5 worm cellular contexts compared by ENCODE assay signal in genomic region chrIII:9817087-9817612, ce11.
A peak's percentile ranks its signal among the peaks of the same experiment; 100 is the strongest.
TF ChIP-seq lines count a peak whose summit lies in the region.

cnx-1 (minus strand) TSS chrIII:9817137.

TF ChIP-seq in whole organism, L1 larva, 84 proteins besides CTCF, POLR2A, EP300 and RAD21 (continues in another document):
- TF ChIP-seq blmp-1 (tag; optimal IDR thresholded peaks at IDR 0.05; lab: Kevin White, UChicago), result no peak
- peak; percentile 39 for TF ChIP-seq snu-23 (GFP tag; optimal IDR thresholded peaks at IDR 0.05; lab: Kevin White, UChicago)
- TF ChIP-seq lin-39 (tag; optimal IDR thresholded peaks at IDR 0.05; lab: Kevin White, UChicago), result no peak
- TF ChIP-seq dpl-1 (GFP tag; optimal IDR thresholded peaks at IDR 0.05; lab: Kevin White, UChicago), result peak in 1 of 3 experiments; percentile 8
- no peak for TF ChIP-seq xbp-1 (tag; optimal IDR thresholded peaks at IDR 0.05; lab: Kevin White, UChicago)
- TF ChIP-seq sptf-1 (tag; optimal IDR thresholded peaks at IDR 0.05; lab: Kevin White, UChicago), result no peak
- peak; percentile 76 for TF ChIP-seq lin-14 (GFP tag; optimal IDR thresholded peaks at IDR 0.05; lab: Kevin White, UChicago)
- no peak for TF ChIP-seq lin-15B (tag; optimal IDR thresholded peaks at IDR 0.05; lab: Kevin White, UChicago)
- TF ChIP-seq fkh-8 (tag; optimal IDR thresholded peaks at IDR 0.05; lab: Kevin White, UChicago), result peak; percentile 36
- TF ChIP-seq mep-1 (tag; optimal IDR thresholded peaks at IDR 0.05; lab: Kevin White, UChicago), result peak; percentile 37
- TF ChIP-seq F16B12.6 (tag; optimal IDR thresholded peaks at IDR 0.05; lab: Kevin White, UChicago), result peak; percentile 49
- peak; percentile 6 to 42 for TF ChIP-seq lin-35 (GFP tag; optimal IDR thresholded peaks at IDR 0.05; lab: Kevin White, UChicago)
- peak in 1 of 2 experiments; percentile 30 for TF ChIP-seq lsy-2 (tag; optimal IDR thresholded peaks at IDR 0.05; lab: Kevin White, UChicago)
- no peak for TF ChIP-seq ces-1 (GFP tag; optimal IDR thresholded peaks at IDR 0.05; lab: Kevin White, UChicago)
- peak; percentile 3 for TF ChIP-seq rnt-1 (tag; optimal IDR thresholded peaks at IDR 0.05; lab: Kevin White, UChicago)
- TF ChIP-seq elt-2 (tag; optimal IDR thresholded peaks at IDR 0.05; lab: Kevin White, UChicago), result no peak
- no peak for TF ChIP-seq C16A3.4 (tag; optimal IDR thresholded peaks at IDR 0.05; lab: Kevin White, UChicago)
- TF ChIP-seq fkh-10 (GFP tag; optimal IDR thresholded peaks at IDR 0.05; lab: Kevin White, UChicago), result no peak
- TF ChIP-seq nhr-77 (tag; optimal IDR thresholded peaks at IDR 0.05; lab: Kevin White, UChicago), result no peak

TF ChIP-seq in whole organism, L3 larva, 47 proteins besides CTCF, POLR2A, EP300 and RAD21:
- TF ChIP-seq nhr-11 (tag; optimal IDR thresholded peaks at IDR 0.05; lab: Kevin White, UChicago) (no peak), pha-4 (tag; optimal IDR thresholded peaks at IDR 0.05; lab: Kevin White, UChicago) (peak; percentile 10), nfya-1 (tag; optimal IDR thresholded peaks at IDR 0.05; lab: Kevin White, UChicago; ENCODE audit: insufficient read depth) (peak; percentile 49), nhr-23 (tag; optimal IDR thresholded peaks at IDR 0.05; lab: Kevin White, UChicago) (peak; percentile 28), lin-39 (tag; optimal IDR thresholded peaks at IDR 0.05; lab: Kevin White, UChicago) (peak; percentile 66), ama-1 (optimal IDR thresholded peaks at IDR 0.05; lab: Kevin White, UChicago) (peak; percentile 41), nhr-25 (tag; optimal IDR thresholded peaks at IDR 0.05; lab: Kevin White, UChicago) (peak; percentile 10), tbx-2 (tag; optimal IDR thresholded peaks at IDR 0.05; lab: Kevin White, UChicago) (no peak), sea-2 (GFP tag; optimal IDR thresholded peaks at IDR 0.05; lab: Kevin White, UChicago) (peak; percentile 8), fkh-2 (tag; optimal IDR thresholded peaks at IDR 0.05; lab: Kevin White, UChicago) (no peak), zag-1 (tag; optimal IDR thresholded peaks at IDR 0.05; lab: Kevin White, UChicago) (no peak), hmg-11 (tag; optimal IDR thresholded peaks at IDR 0.05; lab: Kevin White, UChicago) (peak; percentile 72), lin-15B (tag; optimal IDR thresholded peaks at IDR 0.05; lab: Kevin White, UChicago) (peak; percentile 16)

TF ChIP-seq in whole organism, early embryonic, 17 proteins besides CTCF, POLR2A, EP300 and RAD21:
- peak; percentile 19 for TF ChIP-seq aly-1 (tag; optimal IDR thresholded peaks at IDR 0.05; lab: Kevin White, UChicago)
- peak; percentile 73 for TF ChIP-seq hmg-4 (GFP tag; optimal IDR thresholded peaks at IDR 0.05; lab: Kevin White, UChicago)
- TF ChIP-seq scrt-1 (GFP tag; IDR thresholded peaks at IDR 0.05; lab: Robert Waterston, UW), result no peak

TF ChIP-seq in whole organism, midembryonic, 9 proteins besides CTCF, POLR2A, EP300 and RAD21:
- TF ChIP-seq cog-1 (tag; optimal IDR thresholded peaks at IDR 0.05; lab: Kevin White, UChicago) (no peak), tab-1 (GFP tag; IDR thresholded peaks at IDR 0.05; lab: Robert Waterston, UW) (peak; percentile 68; the same call in 1 of the 2 replicates), klf-2 (GFP tag; conservative IDR thresholded peaks at IDR 0.05; lab: Robert Waterston, UW) (no peak), flt-1 (GFP tag; IDR thresholded peaks at IDR 0.05; lab: Robert Waterston, UW) (peak; percentile 42; the same call in 1 of the 2 replicates)

TF ChIP-seq in whole organism, young adult, 124 proteins besides CTCF, POLR2A, EP300 and RAD21:
- TF ChIP-seq hrde-1 (tag; optimal IDR thresholded peaks at IDR 0.05; lab: Kevin White, UChicago; ENCODE audit: borderline replicate concordance) (no peak), hmg-1.2 (GFP tag; IDR thresholded peaks at IDR 0.05; lab: Robert Waterston, UW) (peak; percentile 37; the same call in 1 of the 2 replicates), dox-1 (GFP tag; IDR thresholded peaks at IDR 0.05; lab: Robert Waterston, UW) (peak; percentile 8; the same call in 1 of the 2 replicates), madf-6 (GFP tag; IDR thresholded peaks at IDR 0.05; lab: Robert Waterston, UW) (no peak), ceh-58 (GFP tag; IDR thresholded peaks at IDR 0.05; lab: Robert Waterston, UW) (no peak), F57A8.1 (GFP tag; optimal IDR thresholded peaks at IDR 0.05; lab: Kevin White, UChicago) (no peak), pbrm-1 (GFP tag; IDR thresholded peaks at IDR 0.05; lab: Robert Waterston, UW) (peak; percentile 42; the same call in 1 of the 2 replicates), nhr-80 (tag; optimal IDR thresholded peaks at IDR 0.05; lab: Kevin White, UChicago) (peak; percentile 2), rcor-1 (GFP tag; IDR thresholded peaks at IDR 0.05; lab: Robert Waterston, UW) (0 out of 2 replicates have a peak, but pooled peaks have one; percentile 35), pha-4 (tag; optimal IDR thresholded peaks at IDR 0.05; lab: Kevin White, UChicago) (no peak), ztf-28 (GFP tag; IDR thresholded peaks at IDR 0.05; lab: Robert Waterston, UW) (no peak), Y53G8AR.9 (GFP tag; conservative IDR thresholded peaks at IDR 0.05; lab: Robert Waterston, UW) (0 out of 2 replicates have a peak, but pooled peaks have one; percentile 15), cebp-1 (GFP tag; IDR thresholded peaks at IDR 0.05; lab: Robert Waterston, UW) (no peak), cebp-1 (tag; optimal IDR thresholded peaks at IDR 0.05; lab: Kevin White, UChicago) (peak; percentile 25)

Comparison
In these comparisons a context has a peak if more than half of its experiments do, and no peak if none do; other contexts are left out.
1. Of the 8 proteins assayed by ChIP-seq in both whole organism, young adult and whole organism, L1 larva: peak only in whole organism, young adult: none; only in whole organism, L1 larva: lin-35; in both: none; in neither: 5; mixed calls (peak in some experiments, not most) for 2.